Worm (Caenorhabditis elegans) whole organism, late embryonic: ENCODE results near the gene T02B11.6.

Source experiments
- F13H6.1 ChIP-seq: sonication (generic microtip); optimal IDR thresholded peaks from 2 replicates; lab custom pipeline; 2016; ENCODE audit warnings: missing genetic modification characterization, missing compliant biosample characterization
- ama-1 ChIP-seq: fragments of 150-350 bp; optimal IDR thresholded peaks from 2 replicates; lab custom pipeline; 2014
- ceh-9 ChIP-seq: sonication (generic microtip); optimal IDR thresholded peaks from 2 replicates; lab custom pipeline; 2016; ENCODE audit warnings: mild to moderate bottlenecking, missing genetic modification characterization, inconsistent platforms, missing compliant biosample characterization
- dve-1 ChIP-seq: sonication (generic microtip); optimal IDR thresholded peaks from 2 replicates; lab custom pipeline; 2017; ENCODE audit warnings: antibody characterized with exemption, mild to moderate bottlenecking, missing genetic modification characterization, missing compliant biosample characterization
- fkh-10 ChIP-seq: fragments of 150-350 bp; optimal IDR thresholded peaks from 2 replicates; lab custom pipeline; 2014; ENCODE audit warnings: missing biosample characterization, missing genetic modification reagents, missing genetic modification characterization
- nfya-1 ChIP-seq: sonication (generic microtip); optimal IDR thresholded peaks from 2 replicates; lab custom pipeline; 2017; ENCODE audit warnings: missing genetic modification characterization, mild to moderate bottlenecking, missing compliant biosample characterization, antibody characterized with exemption, moderate library complexity
- nhr-11 ChIP-seq: fragments of 150-350 bp; optimal IDR thresholded peaks from 2 replicates; lab custom pipeline; 2014; ENCODE audit warnings: missing biosample characterization, missing genetic modification characterization
- pha-2 ChIP-seq: sonication (generic microtip); optimal IDR thresholded peaks from 2 replicates; lab custom pipeline; 2017; ENCODE audit warnings: mild to moderate bottlenecking, missing genetic modification characterization, missing compliant biosample characterization
- pha-4 ChIP-seq: fragments of 150-350 bp; optimal IDR thresholded peaks from 2 replicates; lab custom pipeline; 2018; ENCODE audit warnings: missing biosample characterization, missing genetic modification reagents, missing genetic modification characterization
- pqm-1 ChIP-seq: sonication (generic microtip); optimal IDR thresholded peaks from 2 replicates; lab custom pipeline; 2016; ENCODE audit warnings: missing genetic modification characterization, missing compliant biosample characterization
- ttx-3 ChIP-seq: sonication (generic microtip); optimal IDR thresholded peaks from 2 replicates; lab custom pipeline; 2016; ENCODE audit warnings: missing genetic modification reagents, missing genetic modification characterization, missing compliant biosample characterization

ce11 chrV:890423-890822 is 1.3 kb upstream of the T02B11.6 start, which contains the start of gene srlf-21:
- TF ChIP-seq ttx-3 (no peak), dve-1 (tag; lab: Kevin White, UChicago) (no peak), nfya-1 (tag; lab: Kevin White, UChicago) (no peak), pha-2 (tag; lab: Kevin White, UChicago) (no peak), fkh-10 (GFP tag; lab: Kevin White, UChicago) (no peak), nhr-11 (no peak), ceh-9 (tag; lab: Kevin White, UChicago) (no peak), pqm-1 (tag; lab: Kevin White, UChicago) (no peak), pha-4 (tag; lab: Kevin White, UChicago) (no peak), F13H6.1 (tag; lab: Kevin White, UChicago) (no peak), ama-1 (lab: Kevin White, UChicago) (no peak)
